Fruit fly (Drosophila melanogaster): ENCODE measurements around the gene CG45065.

DNA sequence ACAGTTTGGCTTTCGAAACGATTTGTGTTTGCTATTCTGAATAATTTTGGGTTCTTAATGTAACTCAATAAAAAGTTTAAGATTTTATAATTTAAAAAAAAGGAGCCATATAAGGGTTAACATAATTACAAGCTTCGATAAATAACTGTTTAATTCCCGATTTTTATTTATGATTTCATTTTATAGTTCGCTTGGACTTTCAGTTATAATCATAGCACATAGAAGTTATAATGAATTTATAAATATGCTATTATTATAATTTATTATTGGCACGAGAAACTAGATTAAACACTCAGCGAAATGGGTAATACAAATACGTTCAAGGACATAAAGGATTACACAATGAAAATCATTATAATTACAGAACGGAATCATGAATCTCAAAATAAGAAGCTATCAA lies 46.0 kb downstream of the CG45065 start, which contains the start of gene CG14410:
- TF ChIP-seq CG15710 (tag; optimal IDR thresholded peaks at IDR 0.05) (no peak), CG14655 (GFP tag; optimal IDR thresholded peaks at IDR 0.05) (no peak), Snoo (tag; optimal IDR thresholded peaks at IDR 0.05) (no peak), CG8159 (tag; optimal IDR thresholded peaks at IDR 0.05) (no peak), CG4496 (GFP tag; IDR thresholded peaks at IDR 0.05) (no peak), rn (GFP tag; IDR thresholded peaks at IDR 0.05) (no peak), gl (tag; optimal IDR thresholded peaks at IDR 0.05) (no peak), CG8301 (tag; optimal IDR thresholded peaks at IDR 0.05) (no peak)

All from whole organism, pupa.